Worm (Caenorhabditis elegans) whole organism, L4/young adult: ENCODE measurements around the gene pmp-4.
A peak's percentile ranks its signal among the peaks of the same experiment; 100 is the strongest.

Experiments used
- W03F9.2 ChIP-seq: fragments of 150-350 bp; optimal IDR thresholded peaks from 2 replicates; lab custom pipeline; 2014; ENCODE audit warnings: missing biosample characterization, missing genetic modification characterization
- dao-5 ChIP-seq: sonication (generic microtip); optimal IDR thresholded peaks from 2 replicates; lab custom pipeline; 2016; ENCODE audit warnings: missing genotype, missing genetic modification characterization, moderate library complexity, missing compliant biosample characterization
- him-1 ChIP-seq: sonication (generic microtip); optimal IDR thresholded peaks from 2 replicates; lab custom pipeline; 2016; ENCODE audit warnings: missing genotype, missing genetic modification reagents, missing genetic modification characterization, missing compliant biosample characterization

Gene pmp-4

ce11 chrIV:17417723-17418122, 12.3 kb upstream of the pmp-4 start, which contains the start of gene npr-26:
npr-26 (minus strand) TSS chrIV:17417823.
- TF ChIP-seq dao-5 (no peak), him-1 (tag; lab: Kevin White, UChicago) (no peak), W03F9.2 (tag; lab: Kevin White, UChicago) (no peak)

ce11 chrIV:17413343-17413742, 7.9 kb upstream of the pmp-4 start:
- TF ChIP-seq him-1 (tag; lab: Kevin White, UChicago): no peak
- no peak for TF ChIP-seq dao-5
- TF ChIP-seq W03F9.2 (tag; lab: Kevin White, UChicago): no peak

DNA sequence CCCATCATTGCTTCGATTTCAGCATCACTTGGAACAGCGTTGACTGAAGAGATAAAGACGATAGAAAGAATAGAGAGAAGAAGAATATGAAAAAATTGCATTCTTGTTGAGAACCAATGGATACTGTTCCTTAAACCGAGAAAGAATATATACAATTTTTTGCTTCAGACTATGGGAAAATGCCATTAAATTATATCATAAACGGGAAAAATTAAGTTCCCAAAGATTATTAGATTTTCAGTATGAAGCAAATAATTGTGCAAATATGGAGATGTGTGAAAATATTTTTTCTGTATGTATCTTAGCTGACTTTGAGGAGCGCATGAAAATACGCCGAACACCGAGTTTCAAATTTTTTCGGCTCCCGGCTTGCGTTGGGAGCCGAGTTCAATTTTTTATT, 2.1 kb upstream of the pmp-4 start, which contains the start of gene T02D1.9:
TSS of gene T02D1.9 (minus strand) at position 101 of the 400 bp plus-strand sequence.
- TF ChIP-seq dao-5 (no peak), W03F9.2 (tag; lab: Kevin White, UChicago) (no peak), him-1 (tag; lab: Kevin White, UChicago) (no peak)

- no peak for TF ChIP-seq him-1 (tag; lab: Kevin White, UChicago)
- no peak for TF ChIP-seq W03F9.2 (tag; lab: Kevin White, UChicago)
- no peak for TF ChIP-seq dao-5
These were observed 1.6 kb upstream of the pmp-4 start, which contains the start of gene T02D1.7 for ce11 chrIV:17407025-17407424. T02D1.7 (minus strand) TSS chrIV:17407125.

DNA sequence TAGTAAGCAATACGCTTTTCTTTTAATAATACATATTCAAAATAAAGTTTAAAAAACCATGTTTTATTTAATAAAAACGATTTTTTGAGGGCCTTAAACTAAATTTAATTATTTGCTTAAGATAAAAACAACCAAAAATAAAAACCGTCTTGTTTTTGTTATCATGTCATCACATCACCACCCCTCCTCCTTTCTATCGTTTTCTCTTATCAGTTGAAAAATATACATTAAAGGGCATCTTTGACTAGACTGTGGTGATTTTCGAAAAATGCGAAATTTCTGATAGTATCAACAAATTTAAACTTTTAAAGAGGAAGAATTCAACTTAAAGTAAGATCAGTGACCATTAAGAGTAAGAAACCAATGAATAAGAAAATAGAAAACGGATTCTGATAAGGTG, 689 bp upstream of the pmp-4 start:
- TF ChIP-seq him-1 (tag; lab: Kevin White, UChicago) (no peak), W03F9.2 (tag; lab: Kevin White, UChicago) (no peak), dao-5 (no peak)

- TF ChIP-seq dao-5 (no peak), W03F9.2 (tag; lab: Kevin White, UChicago) (no peak)
These were observed 6.0 kb downstream of the pmp-4 start, which contains the start of gene T02D1.4 for ce11 chrIV:17399455-17399854. T02D1.4 (plus strand) TSS chrIV:17399755.

ce11 chrIV:17395910-17396309, 9.5 kb downstream of the pmp-4 start, which contains the start of gene sru-15:
sru-15 (plus strand) TSS chrIV:17396210.
- TF ChIP-seq him-1 (tag; lab: Kevin White, UChicago): no peak

- no peak for TF ChIP-seq W03F9.2 (tag; lab: Kevin White, UChicago)
- no peak for TF ChIP-seq dao-5
- TF ChIP-seq him-1 (tag; lab: Kevin White, UChicago): no peak
These were observed 17.9 kb downstream of the pmp-4 start, which contains the start of gene T02D1.8 for ce11 chrIV:17387442-17387967. T02D1.8 (minus strand) TSS chrIV:17387492.

DNA sequence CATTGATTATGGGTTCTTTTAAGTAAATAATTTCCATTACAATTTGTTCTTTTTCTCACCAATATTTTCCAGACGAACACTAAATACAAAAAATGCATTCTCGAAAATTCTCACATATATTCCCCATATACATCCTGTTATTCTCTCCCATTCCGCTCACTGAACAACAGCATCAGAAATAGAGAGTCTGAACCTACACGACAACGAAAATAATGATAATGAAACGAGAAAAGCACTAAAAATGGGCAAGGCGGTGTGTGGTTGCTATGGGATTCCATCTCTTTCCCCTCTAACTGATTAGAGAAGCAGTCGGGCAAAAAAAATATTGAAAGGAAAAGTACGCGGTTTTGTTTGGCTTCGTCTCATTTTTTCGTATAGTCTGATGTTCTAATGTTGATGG, 22.4 kb downstream of the pmp-4 start, which contains the start of gene C30H6.12:
TSS of gene C30H6.12 (plus strand) at position 301 of the 400 bp plus-strand sequence.
- no peak for TF ChIP-seq W03F9.2 (tag; lab: Kevin White, UChicago)
- TF ChIP-seq dao-5: no peak
- no peak for TF ChIP-seq him-1 (tag; lab: Kevin White, UChicago)

DNA sequence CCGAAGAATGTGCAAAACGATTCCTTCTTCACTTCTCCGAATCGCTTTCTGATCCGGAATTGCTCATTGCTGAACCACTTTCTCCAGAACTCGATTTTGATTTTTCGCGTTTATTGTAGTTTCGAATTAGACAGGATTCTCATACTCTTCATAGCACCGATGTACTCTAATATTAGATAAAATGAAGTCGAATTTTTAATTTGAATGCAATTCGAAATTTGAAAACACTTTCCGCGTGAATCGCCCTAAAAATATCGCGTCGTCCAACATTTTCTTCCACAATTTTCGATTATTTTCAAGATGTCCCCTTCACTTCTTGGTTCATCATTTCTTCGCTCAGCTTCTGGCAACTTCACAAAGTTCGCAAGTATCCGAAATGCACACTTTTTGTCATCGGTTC, 23.4 kb downstream of the pmp-4 start, which contains the start of gene C30H6.8:
TSS of gene C30H6.8 (plus strand) at position 301 of the 400 bp plus-strand sequence.
- TF ChIP-seq dao-5 (no peak), W03F9.2 (tag; lab: Kevin White, UChicago) (no peak), him-1 (tag; lab: Kevin White, UChicago) (no peak)

DNA sequence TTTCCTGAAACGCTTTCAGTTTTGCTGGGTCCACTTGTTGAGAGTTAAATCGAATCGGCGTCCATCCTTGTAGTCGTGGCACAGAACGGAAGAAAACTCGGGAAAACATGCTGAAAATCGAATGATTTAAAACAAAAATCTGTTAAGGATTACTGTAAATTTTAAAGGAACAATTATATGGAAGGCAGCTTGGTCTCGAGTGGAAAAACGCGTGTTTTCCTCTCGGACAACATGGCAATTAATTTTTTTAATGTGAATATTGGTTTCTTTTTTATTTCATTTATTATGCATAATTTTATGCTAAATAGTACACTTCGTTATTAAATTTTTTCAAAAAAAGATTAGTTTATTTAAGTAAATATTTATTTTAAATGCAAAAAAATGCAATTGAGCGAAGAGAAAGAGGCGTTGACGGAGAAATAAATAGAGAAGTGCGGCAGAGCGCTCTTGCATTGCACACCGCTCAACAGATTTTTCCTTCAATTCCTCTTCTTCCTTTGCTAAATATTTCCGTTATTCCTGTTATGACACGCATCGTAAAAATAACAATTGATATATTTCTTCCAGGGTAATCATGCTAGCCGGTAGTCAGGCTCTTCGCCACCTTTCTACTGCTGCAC, 25.3 kb downstream of the pmp-4 start, which contains the start of the genes C30H6.9 and dlat-2:
TSS of gene C30H6.9 (minus strand) at position 110 of the 620 bp plus-strand sequence.
TSS of gene dlat-2 (plus strand) at position 566 of the 620 bp plus-strand sequence.
- peak; percentile 76 for TF ChIP-seq W03F9.2 (tag; lab: Kevin White, UChicago)
- TF ChIP-seq him-1 (tag; lab: Kevin White, UChicago): no peak
- no peak for TF ChIP-seq dao-5

- TF ChIP-seq W03F9.2 (tag; lab: Kevin White, UChicago): no peak
- no peak for TF ChIP-seq dao-5
- TF ChIP-seq him-1 (tag; lab: Kevin White, UChicago): no peak
These were observed 29.3 kb downstream of the pmp-4 start, which contains the start of gene haf-1 for ce11 chrIV:17376127-17376526. haf-1 (plus strand) TSS chrIV:17376427.

DNA sequence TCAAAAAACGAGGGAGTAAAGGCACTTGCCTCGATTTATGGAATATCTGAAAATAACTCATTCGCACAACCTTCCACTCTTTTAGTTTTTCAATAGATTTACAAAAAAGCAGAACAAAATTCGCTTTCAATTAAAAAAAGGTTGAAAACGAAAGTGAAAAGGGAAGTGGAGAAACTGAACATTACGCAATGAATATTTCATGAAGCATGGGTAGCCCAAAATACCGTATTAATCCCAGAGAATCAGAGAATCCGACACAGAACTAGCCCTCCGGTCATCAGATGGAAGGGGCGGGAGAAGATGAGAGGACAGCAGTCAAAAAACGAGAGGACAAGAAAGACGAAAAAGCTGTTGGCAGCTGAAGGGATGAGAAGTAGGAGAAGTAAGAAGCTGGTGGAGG, 34.0 kb downstream of the pmp-4 start, which contains the start of gene C30H6.5:
TSS of gene C30H6.5 (plus strand) at position 301 of the 400 bp plus-strand sequence.
- TF ChIP-seq W03F9.2 (tag; lab: Kevin White, UChicago) (no peak), him-1 (tag; lab: Kevin White, UChicago) (no peak), dao-5 (no peak)

DNA sequence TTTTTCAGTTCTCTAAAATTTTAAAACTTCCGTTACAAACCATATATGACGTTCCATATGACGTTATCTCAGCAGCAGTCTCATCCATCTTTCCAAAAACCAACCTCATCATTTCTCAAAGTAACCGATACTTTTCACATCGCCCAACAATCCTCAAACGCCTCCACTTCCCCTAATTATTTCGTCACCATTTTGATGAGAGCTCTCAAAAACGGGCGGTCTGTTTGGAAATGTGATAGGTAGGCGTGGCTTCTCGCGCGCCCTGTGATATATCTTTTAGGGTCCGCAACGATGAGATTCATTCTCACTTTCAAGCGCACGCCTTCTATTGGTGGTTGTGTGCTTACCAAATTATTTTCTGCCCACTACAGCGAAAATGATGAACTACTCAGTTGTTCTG, 37.1 kb downstream of the pmp-4 start, which contains the start of gene trh-1:
TSS of gene trh-1 (plus strand) at position 301 of the 400 bp plus-strand sequence.
- TF ChIP-seq dao-5: no peak
